Worm (Caenorhabditis elegans) whole organism, L2 larva: ENCODE data around the gene Y73F8A.13.

ENCODE experiments used
- ceh-82 ChIP-seq: fragments of 150-350 bp; optimal IDR thresholded peaks from 2 replicates; lab custom pipeline; 2014; ENCODE audit warnings: missing biosample characterization, missing genetic modification characterization
- peb-1 ChIP-seq: fragments of 150-350 bp; optimal IDR thresholded peaks from 2 replicates; lab custom pipeline; 2014; ENCODE audit warnings: missing biosample characterization, missing genetic modification characterization

- TF ChIP-seq ceh-82 (tag; lab: Kevin White, UChicago): no peak
- TF ChIP-seq peb-1 (tag; lab: Kevin White, UChicago): no peak
These were observed 20.4 kb upstream of the Y73F8A.13 start, which contains the start of gene pqn-91 for ce11 chrIV:15291607-15292006.
